Worm (Caenorhabditis elegans) whole organism, L2 larva: ENCODE data around the gene Y47D3A.32.

Experiments used
- C34F6.9 ChIP-seq: fragments of 150-350 bp; optimal IDR thresholded peaks from 2 replicates; lab custom pipeline; 2014; ENCODE audit warnings: missing biosample characterization, missing genetic modification characterization
- F13H6.1 ChIP-seq: sonication (generic microtip); optimal IDR thresholded peaks from 2 replicates; lab custom pipeline; 2016; ENCODE audit warnings: missing genetic modification characterization, missing compliant biosample characterization
- R02D3.7 ChIP-seq: fragments of 150-350 bp; optimal IDR thresholded peaks from 2 replicates; lab custom pipeline; 2014; ENCODE audit warnings: missing biosample characterization, missing genetic modification characterization
- Y55F3AM.14 ChIP-seq: fragments of 200-800 bp; sonication (Bioruptor generic); optimal IDR thresholded peaks from 2 replicates; lab custom pipeline; 2018; ENCODE audit warnings: mild to moderate bottlenecking, missing genetic modification characterization, missing compliant biosample characterization
- ZK546.5 ChIP-seq: sonication (generic microtip); optimal IDR thresholded peaks from 2 replicates; lab custom pipeline; 2017; ENCODE audit warnings: missing biosample characterization, missing genetic modification characterization
- aly-2 ChIP-seq: fragments of 150-350 bp; optimal IDR thresholded peaks from 2 replicates; lab custom pipeline; 2014; ENCODE audit warnings: missing biosample characterization, missing genetic modification characterization
- ama-1 ChIP-seq: fragments of 150-350 bp; optimal IDR thresholded peaks from 2 replicates; lab custom pipeline; 2018; ENCODE audit warnings: inconsistent platforms
- blmp-1 ChIP-seq: sonication (generic microtip); optimal IDR thresholded peaks from 2 replicates; lab custom pipeline; 2017; ENCODE audit warnings: missing genetic modification characterization, mild to moderate bottlenecking, missing compliant biosample characterization, antibody characterized with exemption, moderate library complexity; ENCODE audit not compliant: insufficient read depth
- crh-2 ChIP-seq: sonication (generic microtip); optimal IDR thresholded peaks from 2 replicates; lab custom pipeline; 2017; ENCODE audit warnings: missing biosample characterization, missing genetic modification characterization
- dmd-4 ChIP-seq: sonication (generic microtip); optimal IDR thresholded peaks from 2 replicates; lab custom pipeline; 2017; ENCODE audit warnings: missing biosample characterization, missing genetic modification characterization
- egl-27 ChIP-seq: sonication (generic microtip); optimal IDR thresholded peaks from 3 replicates; lab custom pipeline; 2017; ENCODE audit warnings: missing biosample characterization, missing genetic modification reagents, missing genetic modification characterization
- elt-1 ChIP-seq: fragments of 150-350 bp; optimal IDR thresholded peaks from 2 replicates; lab custom pipeline; 2014; ENCODE audit warnings: missing biosample characterization, missing genetic modification characterization
- elt-3 ChIP-seq: sonication (generic microtip); optimal IDR thresholded peaks from 2 replicates; lab custom pipeline; 2017; ENCODE audit warnings: missing biosample characterization, missing genetic modification characterization
- gmeb-1 ChIP-seq: fragments of 150-350 bp; optimal IDR thresholded peaks from 2 replicates; lab custom pipeline; 2014; ENCODE audit warnings: missing biosample characterization, missing genetic modification characterization
- lin-11 ChIP-seq: fragments of 150-350 bp; sonication (generic microtip); optimal IDR thresholded peaks from 2 replicates; lab custom pipeline; 2014; ENCODE audit warnings: missing biosample characterization, missing genetic modification characterization, inconsistent platforms, mixed read lengths
- lin-39 ChIP-seq: fragments of 150-350 bp; optimal IDR thresholded peaks from 2 replicates; lab custom pipeline; 2014; ENCODE audit warnings: missing biosample characterization, missing genetic modification reagents, missing genetic modification characterization
- lsy-2 ChIP-seq, 2 experiments: fragments of 150-350 bp in 1 of 2; sonication (generic microtip) in 1 of 2; optimal IDR thresholded peaks; 2 replicates each; lab custom pipeline; 2014 to 2017; ENCODE audit warnings: missing biosample characterization in 2 of 2, missing genetic modification characterization in 2 of 2
- mab-5 ChIP-seq: fragments of 150-350 bp; optimal IDR thresholded peaks from 2 replicates; lab custom pipeline; 2014; ENCODE audit warnings: missing biosample characterization, missing genetic modification characterization
- mbf-1 ChIP-seq: sonication (generic microtip); optimal IDR thresholded peaks from 2 replicates; lab custom pipeline; 2017; ENCODE audit warnings: missing biosample characterization, missing genetic modification characterization
- mdl-1 ChIP-seq, 2 experiments: fragments of 150-350 bp in 1 of 2; sonication (generic microtip) in 1 of 2; optimal IDR thresholded peaks; 2 replicates each; lab custom pipeline; 2017; ENCODE audit warnings: missing biosample characterization in 2 of 2, missing genetic modification characterization in 2 of 2
- nhr-10 ChIP-seq: sonication (generic microtip); optimal IDR thresholded peaks from 2 replicates; lab custom pipeline; 2017; ENCODE audit warnings: missing biosample characterization, missing genetic modification characterization
- nhr-11 ChIP-seq: fragments of 150-350 bp; optimal IDR thresholded peaks from 2 replicates; lab custom pipeline; 2014; ENCODE audit warnings: missing biosample characterization, missing genetic modification characterization
- nhr-129 ChIP-seq: fragments of 150-350 bp; optimal IDR thresholded peaks from 2 replicates; lab custom pipeline; 2014; ENCODE audit warnings: missing biosample characterization, missing genetic modification characterization
- nhr-21 ChIP-seq: fragments of 150-350 bp; optimal IDR thresholded peaks from 2 replicates; lab custom pipeline; 2014; ENCODE audit warnings: missing biosample characterization, missing genetic modification characterization
- nhr-23 ChIP-seq: fragments of 150-350 bp; optimal IDR thresholded peaks from 2 replicates; lab custom pipeline; 2014; ENCODE audit warnings: missing biosample characterization, missing genetic modification reagents, missing genetic modification characterization
- nhr-237 ChIP-seq: fragments of 150-350 bp; optimal IDR thresholded peaks from 2 replicates; lab custom pipeline; 2014; ENCODE audit warnings: missing biosample characterization, missing genetic modification characterization
- nhr-25 ChIP-seq: fragments of 150-350 bp; sonication (generic microtip); optimal IDR thresholded peaks from 3 replicates; lab custom pipeline; 2014; ENCODE audit warnings: missing biosample characterization, missing genetic modification characterization
- nhr-6 ChIP-seq: fragments of 150-350 bp; optimal IDR thresholded peaks from 2 replicates; lab custom pipeline; 2014; ENCODE audit warnings: missing biosample characterization, missing genetic modification characterization
- nhr-77 ChIP-seq: fragments of 150-350 bp; optimal IDR thresholded peaks from 2 replicates; lab custom pipeline; 2014; ENCODE audit warnings: missing biosample characterization, missing genetic modification characterization
- peb-1 ChIP-seq: fragments of 150-350 bp; optimal IDR thresholded peaks from 2 replicates; lab custom pipeline; 2014; ENCODE audit warnings: missing biosample characterization, missing genetic modification characterization
- skn-1 ChIP-seq: sonication (generic microtip); optimal IDR thresholded peaks from 2 replicates; lab custom pipeline; 2017; ENCODE audit warnings: missing biosample characterization, missing genetic modification characterization
- sma-9 ChIP-seq, 2 experiments: fragments of 150-350 bp in 1 of 2; sonication (generic microtip) in 1 of 2; optimal IDR thresholded peaks; 2 replicates each; lab custom pipeline; 2014 to 2016; ENCODE audit warnings: missing genetic modification characterization in 2 of 2, mild to moderate bottlenecking in 1 of 2, missing biosample characterization in 1 of 2, missing compliant biosample characterization in 1 of 2, missing genetic modification reagents in 1 of 2, moderate library complexity in 1 of 2
- snpc-4 ChIP-seq: fragments of 150-350 bp; optimal IDR thresholded peaks from 2 replicates; lab custom pipeline; 2014; ENCODE audit warnings: missing biosample characterization, missing genetic modification characterization
- unc-39 ChIP-seq: fragments of 150-350 bp; optimal IDR thresholded peaks from 2 replicates; lab custom pipeline; 2014; ENCODE audit warnings: missing biosample characterization, missing genetic modification characterization
- unc-55 ChIP-seq: fragments of 150-350 bp; sonication (generic microtip); optimal IDR thresholded peaks from 3 replicates; lab custom pipeline; 2014; ENCODE audit warnings: missing biosample characterization, missing genetic modification reagents, missing genetic modification characterization
- unc-62 ChIP-seq: fragments of 150-350 bp; optimal IDR thresholded peaks from 2 replicates; lab custom pipeline; 2014; ENCODE audit warnings: missing biosample characterization, missing genetic modification reagents, missing genetic modification characterization
- zag-1 ChIP-seq: fragments of 150-350 bp; optimal IDR thresholded peaks from 2 replicates; lab custom pipeline; 2014; ENCODE audit warnings: missing biosample characterization, missing genetic modification characterization
- ztf-11 ChIP-seq: sonication (generic microtip); optimal IDR thresholded peaks from 2 replicates; lab custom pipeline; 2017; ENCODE audit warnings: missing biosample characterization, missing genetic modification characterization
- ztf-4 ChIP-seq: fragments of 150-350 bp; optimal IDR thresholded peaks from 2 replicates; lab custom pipeline; 2014; ENCODE audit warnings: missing biosample characterization, missing genetic modification characterization

Gene Y47D3A.32

ce11 chrIII:11251718-11252441, at the start of gene Y47D3A.32:
Gene Y47D3A.32, plus strand, starts transcription at chrIII:11252391.
- TF ChIP-seq egl-27, result no peak
- no peak for TF ChIP-seq ztf-4
- TF ChIP-seq elt-1 (tag; lab: Kevin White, UChicago), result no peak
- TF ChIP-seq blmp-1 (tag; lab: Kevin White, UChicago), result no peak
- TF ChIP-seq lin-11, result no peak
- no peak for TF ChIP-seq aly-2
- no peak for TF ChIP-seq nhr-23 (tag; lab: Kevin White, UChicago)
- no peak for TF ChIP-seq snpc-4 (tag; lab: Kevin White, UChicago)
- no peak for TF ChIP-seq elt-3 (tag; lab: Kevin White, UChicago)
- no peak for TF ChIP-seq nhr-21 (tag; lab: Kevin White, UChicago)
- TF ChIP-seq F13H6.1 (tag; lab: Kevin White, UChicago), result no peak
- no peak for TF ChIP-seq mbf-1 (tag; lab: Kevin White, UChicago)
- TF ChIP-seq ZK546.5, result no peak
- no peak for TF ChIP-seq nhr-10
- TF ChIP-seq zag-1, result no peak
- no peak for TF ChIP-seq nhr-6 (tag; lab: Kevin White, UChicago)
- TF ChIP-seq dmd-4 (tag; lab: Kevin White, UChicago), result no peak
- TF ChIP-seq nhr-237, result no peak

ce11 chrIII:11202992-11203391, 49.2 kb upstream of the Y47D3A.32 start:
- peak; percentile 67 for TF ChIP-seq C34F6.9 (tag; lab: Kevin White, UChicago)
- TF ChIP-seq unc-55 (GFP tag; lab: Kevin White, UChicago), result peak; percentile 62
- TF ChIP-seq mab-5 (tag; lab: Kevin White, UChicago), result peak; percentile 47
- TF ChIP-seq snpc-4 (tag; lab: Kevin White, UChicago), result peak; percentile 7
- peak; percentile 36 for TF ChIP-seq nhr-129
- TF ChIP-seq nhr-237, result no peak
- no peak for TF ChIP-seq nhr-11 (tag; lab: Kevin White, UChicago)
- TF ChIP-seq R02D3.7, result no peak
- no peak for TF ChIP-seq lin-39 (tag; lab: Kevin White, UChicago)
- TF ChIP-seq lsy-2 (tag; optimal IDR thresholded peaks at IDR 0.05; lab: Kevin White, UChicago), result peak in 1 of 2 experiments; percentile 68
- TF ChIP-seq zag-1, result peak; percentile 86
- peak; percentile 78 for TF ChIP-seq F13H6.1 (tag; lab: Kevin White, UChicago)
- peak; percentile 32 for TF ChIP-seq Y55F3AM.14 (GFP tag; lab: Kevin White, UChicago)
- peak in 1 of 2 experiments; percentile 62 for TF ChIP-seq mdl-1 (tag; optimal IDR thresholded peaks at IDR 0.05; lab: Kevin White, UChicago)
- peak; percentile 3 for TF ChIP-seq crh-2 (tag; lab: Kevin White, UChicago)
- no peak for TF ChIP-seq skn-1
- no peak for TF ChIP-seq nhr-25 (tag; lab: Kevin White, UChicago)
- TF ChIP-seq nhr-6 (tag; lab: Kevin White, UChicago), result no peak
- no peak for TF ChIP-seq unc-39 (tag; lab: Kevin White, UChicago)
- TF ChIP-seq sma-9 (GFP tag; optimal IDR thresholded peaks at IDR 0.05; lab: Kevin White, UChicago), result peak; percentile 23
- TF ChIP-seq sma-9 (tag; optimal IDR thresholded peaks at IDR 0.05; lab: Kevin White, UChicago), result no peak

- TF ChIP-seq unc-55 (GFP tag; lab: Kevin White, UChicago), result no peak
- TF ChIP-seq nhr-23 (tag; lab: Kevin White, UChicago), result no peak
Observed at ce11 chrIII:11206875-11207274, 45.3 kb upstream of the Y47D3A.32 start.

ce11 chrIII:11207825-11208224, 44.4 kb upstream of the Y47D3A.32 start:
- no peak for TF ChIP-seq nhr-21 (tag; lab: Kevin White, UChicago)

ce11 chrIII:11208371-11208770, 43.8 kb upstream of the Y47D3A.32 start:
- no peak for TF ChIP-seq ztf-11 (tag; lab: Kevin White, UChicago)
- no peak for TF ChIP-seq ZK546.5
- no peak for TF ChIP-seq crh-2 (tag; lab: Kevin White, UChicago)
- TF ChIP-seq dmd-4 (tag; lab: Kevin White, UChicago), result no peak
- TF ChIP-seq ztf-4, result no peak
- no peak for TF ChIP-seq unc-62 (GFP tag; lab: Kevin White, UChicago)
- no peak for TF ChIP-seq unc-55 (GFP tag; lab: Kevin White, UChicago)
- TF ChIP-seq nhr-77 (tag; lab: Kevin White, UChicago), result no peak
- TF ChIP-seq gmeb-1, result no peak
- no peak for TF ChIP-seq lsy-2 (tag; optimal IDR thresholded peaks at IDR 0.05; lab: Kevin White, UChicago)
- TF ChIP-seq unc-39 (tag; lab: Kevin White, UChicago), result no peak
- no peak for TF ChIP-seq peb-1
- no peak for TF ChIP-seq C34F6.9 (tag; lab: Kevin White, UChicago)
- TF ChIP-seq egl-27, result no peak
- TF ChIP-seq Y55F3AM.14 (GFP tag; lab: Kevin White, UChicago), result no peak
- TF ChIP-seq nhr-237, result no peak
- TF ChIP-seq ama-1 (lab: Kevin White, UChicago), result no peak
